Fruit fly (Drosophila melanogaster): ENCODE data around the gene CG34456.
A peak's percentile ranks its signal among the peaks of the same experiment; 100 is the strongest.

Gene CG34456

DNA sequence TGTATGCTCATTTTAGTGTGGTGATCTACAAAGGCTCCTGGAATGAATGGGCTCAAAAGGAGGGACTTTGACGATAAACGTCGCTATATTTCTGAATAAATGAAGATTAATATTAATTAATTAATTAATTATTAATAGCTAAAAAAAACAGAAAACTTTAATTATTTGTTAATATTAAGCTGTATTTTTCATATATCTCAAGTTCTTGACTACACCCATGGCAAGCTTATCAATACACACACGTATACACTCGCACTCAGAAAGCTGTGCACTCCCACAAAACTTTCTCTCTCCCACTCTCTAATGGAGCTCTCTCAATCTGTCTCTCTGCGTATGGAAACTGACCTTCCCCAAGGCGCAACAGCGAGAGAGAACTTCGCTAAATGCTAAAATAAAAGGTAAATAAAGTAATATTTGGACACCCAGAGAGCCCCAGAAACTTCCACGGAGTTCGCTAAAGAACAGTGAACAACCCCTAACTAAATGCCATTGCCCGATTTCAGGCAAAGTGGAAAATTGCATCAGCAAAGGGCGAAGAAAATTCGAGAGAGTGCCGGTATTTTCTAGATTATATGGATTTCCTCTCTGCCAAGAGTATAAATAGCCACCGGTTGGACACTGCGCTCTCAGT lies 11.6 kb downstream of the CG34456 start (continued):
- TF ChIP-seq Hr78 (GFP tag; optimal IDR thresholded peaks at IDR 0.05) (peak in 1 of 2 experiments; percentile 43), CG2712 (tag; optimal IDR thresholded peaks at IDR 0.05) (peak; percentile 72), YL-1 (GFP tag; optimal IDR thresholded peaks at IDR 0.05) (no peak), D19B (GFP tag; optimal IDR thresholded peaks at IDR 0.05) (peak; percentile 29), amos (GFP tag; IDR thresholded peaks at IDR 0.05; ENCODE audit: partially characterized antibody) (no peak), CG31365 (tag; optimal IDR thresholded peaks at IDR 0.05) (no peak), Dll (GFP tag; IDR thresholded peaks at IDR 0.05; ENCODE audit: partially characterized antibody) (peak; percentile 62; the same call in 2 of the 4 replicates), ara (GFP tag; IDR thresholded peaks at IDR 0.05) (peak; percentile 66; the same call in 1 of the 2 replicates), CG34422 (GFP tag; IDR thresholded peaks at IDR 0.05) (peak; percentile 67; the same call in 1 of the 3 replicates), CG17328 (GFP tag; IDR thresholded peaks at IDR 0.05) (peak; percentile 81), CG32532 (GFP tag; IDR thresholded peaks at IDR 0.05) (peak; percentile 84), dmrt11E (tag; optimal IDR thresholded peaks at IDR 0.05) (peak; percentile 33), peb (GFP tag; IDR thresholded peaks at IDR 0.05) (peak; percentile 40), B-H1 (GFP tag; IDR thresholded peaks at IDR 0.05) (no peak), maf-S (GFP tag; optimal IDR thresholded peaks at IDR 0.05) (no peak), CG16815 (GFP tag; optimal IDR thresholded peaks at IDR 0.05) (no peak), crc (GFP tag; optimal IDR thresholded peaks at IDR 0.05) (no peak), ato (GFP tag; IDR thresholded peaks at IDR 0.05; ENCODE audit: partially characterized antibody) (no peak), CG3995 (GFP tag; optimal IDR thresholded peaks at IDR 0.05) (no peak), CG2199 (GFP tag; IDR thresholded peaks at IDR 0.05) (no peak), Med (GFP tag) (peak; percentile 78), CG15073 (GFP tag; optimal IDR thresholded peaks at IDR 0.05) (no peak), ac (GFP tag; optimal IDR thresholded peaks at IDR 0.05) (no peak), CG13894 (tag; optimal IDR thresholded peaks at IDR 0.05) (peak; percentile 61), CG3281 (GFP tag; optimal IDR thresholded peaks at IDR 0.05) (peak; percentile 77), zf30C (GFP tag; optimal IDR thresholded peaks at IDR 0.05) (no peak), cwo (GFP tag; optimal IDR thresholded peaks at IDR 0.05) (peak; percentile 76), nmo (GFP tag; optimal IDR thresholded peaks at IDR 0.05) (peak; percentile 54), yki (optimal IDR thresholded peaks at IDR 0.05) (peak; percentile 69), CG18476 (GFP tag; optimal IDR thresholded peaks at IDR 0.05) (peak; percentile 60), NC2α (GFP tag; optimal IDR thresholded peaks at IDR 0.05) (no peak), crp (GFP tag; optimal IDR thresholded peaks at IDR 0.05) (no peak), CG12236 (GFP tag; optimal IDR thresholded peaks at IDR 0.05) (no peak), Mrtf (GFP tag; IDR thresholded peaks at IDR 0.05) (peak; percentile 18; the same call in 1 of the 3 replicates), H15 (GFP tag; IDR thresholded peaks at IDR 0.05) (peak; percentile 62; the same call in 1 of the 3 replicates), CG17568 (GFP tag; optimal IDR thresholded peaks at IDR 0.05) (no peak), E2f1 (GFP tag; IDR thresholded peaks at IDR 0.05) (peak; percentile 73), CG33213 (GFP tag; optimal IDR thresholded peaks at IDR 0.05) (no peak), br (optimal IDR thresholded peaks at IDR 0.05) (no peak), Fer2 (tag; optimal IDR thresholded peaks at IDR 0.05) (no peak), gt (GFP tag; IDR thresholded peaks at IDR 0.05) (no peak), CG2120 (GFP tag; optimal IDR thresholded peaks at IDR 0.05) (peak; percentile 71), Sin3A (optimal IDR thresholded peaks at IDR 0.05) (no peak), pb (GFP tag; optimal IDR thresholded peaks at IDR 0.05) (no peak), dati (GFP tag; IDR thresholded peaks at IDR 0.05) (no peak; the same call in 1 of the 2 replicates), Dref (GFP tag; IDR thresholded peaks at IDR 0.05) (no peak), CG10147 (GFP tag; optimal IDR thresholded peaks at IDR 0.05) (peak; percentile 77), CG34224 (GFP tag; IDR thresholded peaks at IDR 0.05; ENCODE audit: partially characterized antibody) (peak; percentile 53; the same call in 1 of the 3 replicates), CG13123 (GFP tag; optimal IDR thresholded peaks at IDR 0.05) (no peak), CG11085 (GFP tag; IDR thresholded peaks at IDR 0.05) (no peak), CG4617 (GFP tag; optimal IDR thresholded peaks at IDR 0.05; ENCODE audit: borderline replicate concordance) (no peak)

All from whole organism, embryonic.